4 fruit fly cellular contexts compared by ENCODE assay signal in the genomic region with DNA sequence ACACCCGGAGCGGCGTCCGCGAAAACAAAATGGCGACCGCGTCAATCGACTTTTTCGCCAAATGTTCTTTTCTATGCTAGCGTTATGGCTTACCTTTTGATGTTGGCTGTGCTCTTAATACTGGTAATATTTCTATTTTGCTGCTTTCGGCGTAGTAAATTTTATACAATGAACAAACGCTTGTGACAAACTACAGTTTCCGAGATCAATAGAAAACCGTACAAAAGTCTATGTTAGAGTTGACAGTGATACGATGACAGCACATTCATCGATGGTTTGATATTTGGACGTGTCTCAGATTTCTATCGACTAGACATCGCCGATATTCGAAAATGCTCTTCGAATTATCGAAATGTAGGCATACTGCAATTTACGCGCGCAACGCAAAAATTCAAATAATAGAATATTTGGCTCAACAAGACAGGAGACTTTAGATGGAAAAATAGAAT.
TF ChIP-seq lines count a peak whose summit lies in the region.

A gene (minus strand): TSS at position 255 of the 449 bp plus-strand sequence.

- no peak for TF ChIP-seq CTCF in whole organism, embryonic (GFP tag; optimal IDR thresholded peaks at IDR 0.05; lab: Kevin White, UChicago)

TF ChIP-seq in whole organism, adult, 20 proteins besides CTCF, POLR2A, EP300 and RAD21:
- TF ChIP-seq CG12768 (GFP tag; optimal IDR thresholded peaks at IDR 0.05; lab: Kevin White, UChicago) (no peak), CG7101 (tag; optimal IDR thresholded peaks at IDR 0.05; lab: Kevin White, UChicago) (peak; percentile 35), bab1 (GFP tag; optimal IDR thresholded peaks at IDR 0.05; lab: Kevin White, UChicago) (peak; percentile 76), ovo (GFP tag; optimal IDR thresholded peaks at IDR 0.05; lab: Kevin White, UChicago) (no peak), CG11617 (GFP tag; optimal IDR thresholded peaks at IDR 0.05; lab: Kevin White, UChicago) (peak; percentile 39), CG7045 (GFP tag; optimal IDR thresholded peaks at IDR 0.05; lab: Kevin White, UChicago) (no peak), CG14711 (tag; optimal IDR thresholded peaks at IDR 0.05; lab: Kevin White, UChicago) (peak; percentile 33), pad (GFP tag; optimal IDR thresholded peaks at IDR 0.05; lab: Kevin White, UChicago) (peak; percentile 0), Hr96 (GFP tag; optimal IDR thresholded peaks at IDR 0.05; lab: Kevin White, UChicago) (no peak), Clk (GFP tag; optimal IDR thresholded peaks at IDR 0.05; lab: Kevin White, UChicago) (no peak), kay (GFP tag; lab: Kevin White, UChicago; ENCODE audit: borderline replicate concordance) (no peak), tj (GFP tag; optimal IDR thresholded peaks at IDR 0.05; lab: Kevin White, UChicago) (peak; percentile 58), Crg-1 (GFP tag; optimal IDR thresholded peaks at IDR 0.05; lab: Kevin White, UChicago) (no peak), Mnt (GFP tag; optimal IDR thresholded peaks at IDR 0.05; lab: Kevin White, UChicago) (peak; percentile 50), cic (GFP tag; optimal IDR thresholded peaks at IDR 0.05; lab: Kevin White, UChicago) (peak; percentile 38), CG33017 (tag; optimal IDR thresholded peaks at IDR 0.05; lab: Kevin White, UChicago) (no peak)

TF ChIP-seq in whole organism, embryonic, 481 proteins besides CTCF, POLR2A, EP300 and RAD21 (continues in another document):
- no peak for TF ChIP-seq Mrtf (GFP tag; IDR thresholded peaks at IDR 0.05; lab: Robert Waterston, UW)
- no peak for TF ChIP-seq Meics (GFP tag; optimal IDR thresholded peaks at IDR 0.05; lab: Kevin White, UChicago)
- TF ChIP-seq Sin3A (optimal IDR thresholded peaks at IDR 0.05; lab: Kevin White, UChicago) = peak; percentile 56
- TF ChIP-seq corto (GFP tag; optimal IDR thresholded peaks at IDR 0.05; lab: Kevin White, UChicago) = no peak
- peak; percentile 33 for TF ChIP-seq CG18262 (tag; optimal IDR thresholded peaks at IDR 0.05; lab: Kevin White, UChicago)
- no peak for TF ChIP-seq CG8281 (tag; optimal IDR thresholded peaks at IDR 0.05; lab: Kevin White, UChicago)
- TF ChIP-seq ab (GFP tag; optimal IDR thresholded peaks at IDR 0.05; lab: Kevin White, UChicago) = no peak
- no peak for TF ChIP-seq chm (GFP tag; IDR thresholded peaks at IDR 0.05; lab: Robert Waterston, UW)
- TF ChIP-seq ap (GFP tag; IDR thresholded peaks at IDR 0.05; lab: Robert Waterston, UW) = no peak
- peak; percentile 49 for TF ChIP-seq gfzf (GFP tag; optimal IDR thresholded peaks at IDR 0.05; lab: Kevin White, UChicago)
- no peak for TF ChIP-seq Gsc (GFP tag; IDR thresholded peaks at IDR 0.05; lab: Robert Waterston, UW)
- TF ChIP-seq CG4617 (GFP tag; optimal IDR thresholded peaks at IDR 0.05; lab: Kevin White, UChicago; ENCODE audit: borderline replicate concordance) = peak; percentile 73
- peak; percentile 43 for TF ChIP-seq lilli (GFP tag; optimal IDR thresholded peaks at IDR 0.05; lab: Kevin White, UChicago)
- no peak for TF ChIP-seq Hr3 (GFP tag; optimal IDR thresholded peaks at IDR 0.05; lab: Kevin White, UChicago)
- no peak for TF ChIP-seq CG1792 (GFP tag; optimal IDR thresholded peaks at IDR 0.05; lab: Kevin White, UChicago)
- TF ChIP-seq pho (GFP tag; optimal IDR thresholded peaks at IDR 0.05; lab: Kevin White, UChicago) = peak; percentile 16
- no peak for TF ChIP-seq hbn (GFP tag; IDR thresholded peaks at IDR 0.05; lab: Robert Waterston, UW; ENCODE audit: partially characterized antibody)
- TF ChIP-seq scrt (GFP tag; optimal IDR thresholded peaks at IDR 0.05; lab: Kevin White, UChicago) = no peak
- TF ChIP-seq CG8290 (GFP tag; optimal IDR thresholded peaks at IDR 0.05; lab: Kevin White, UChicago) = no peak
- TF ChIP-seq CG8290 (tag; optimal IDR thresholded peaks at IDR 0.05; lab: Kevin White, UChicago) = peak in 1 of 2 experiments; percentile 59
- no peak for TF ChIP-seq insv (GFP tag; optimal IDR thresholded peaks at IDR 0.05; lab: Kevin White, UChicago)
- no peak for TF ChIP-seq CG10462 (GFP tag; optimal IDR thresholded peaks at IDR 0.05; lab: Kevin White, UChicago)
- peak; percentile 65 for TF ChIP-seq CG10267 (tag; optimal IDR thresholded peaks at IDR 0.05; lab: Kevin White, UChicago)
- peak; percentile 9 for TF ChIP-seq CG4854 (GFP tag; optimal IDR thresholded peaks at IDR 0.05; lab: Kevin White, UChicago)

TF ChIP-seq in whole organism, prepupa, 60 proteins besides CTCF, POLR2A, EP300 and RAD21:
- TF ChIP-seq CG3919 (GFP tag; optimal IDR thresholded peaks at IDR 0.05; lab: Kevin White, UChicago) (no peak), esn (GFP tag; optimal IDR thresholded peaks at IDR 0.05; lab: Kevin White, UChicago) (peak; percentile 2), Hr4 (GFP tag; optimal IDR thresholded peaks at IDR 0.05; lab: Kevin White, UChicago) (no peak), CG16779 (tag; optimal IDR thresholded peaks at IDR 0.05; lab: Kevin White, UChicago) (no peak), cyc (GFP tag; optimal IDR thresholded peaks at IDR 0.05; lab: Kevin White, UChicago) (no peak), CG10669 (GFP tag; optimal IDR thresholded peaks at IDR 0.05; lab: Kevin White, UChicago) (no peak), Sox14 (GFP tag; optimal IDR thresholded peaks at IDR 0.05; lab: Kevin White, UChicago) (peak; percentile 21), CG1621 (tag; optimal IDR thresholded peaks at IDR 0.05; lab: Kevin White, UChicago) (peak; percentile 93), Eip78C (GFP tag; lab: Kevin White, UChicago) (peak; percentile 25), spab (GFP tag; optimal IDR thresholded peaks at IDR 0.05; lab: Kevin White, UChicago) (no peak), dsx (GFP tag; optimal IDR thresholded peaks at IDR 0.05; lab: Kevin White, UChicago; ENCODE audit: poor library complexity, severe bottlenecking) (peak; percentile 15)

TF ChIP-seq in whole organism, wandering third instar larva, 38 proteins besides CTCF, POLR2A, EP300 and RAD21:
- TF ChIP-seq dsf (GFP tag; optimal IDR thresholded peaks at IDR 0.05; lab: Kevin White, UChicago; ENCODE audit: borderline replicate concordance) = peak; percentile 15
- peak; percentile 59 for TF ChIP-seq sage (GFP tag; optimal IDR thresholded peaks at IDR 0.05; lab: Kevin White, UChicago)
- no peak for TF ChIP-seq fru (GFP tag; optimal IDR thresholded peaks at IDR 0.05; lab: Kevin White, UChicago)
- peak; percentile 18 for TF ChIP-seq woc (GFP tag; optimal IDR thresholded peaks at IDR 0.05; lab: Kevin White, UChicago)
- TF ChIP-seq tai (GFP tag; optimal IDR thresholded peaks at IDR 0.05; lab: Kevin White, UChicago) = peak; percentile 81
- TF ChIP-seq Myc (optimal IDR thresholded peaks at IDR 0.05; lab: Kevin White, UChicago) = peak; percentile 79
- no peak for TF ChIP-seq CrebA (GFP tag; optimal IDR thresholded peaks at IDR 0.05; lab: Kevin White, UChicago; ENCODE audit: borderline replicate concordance)
- TF ChIP-seq brk (GFP tag; optimal IDR thresholded peaks at IDR 0.05; lab: Kevin White, UChicago) = peak; percentile 83
- TF ChIP-seq Hnf4 (GFP tag; optimal IDR thresholded peaks at IDR 0.05; lab: Kevin White, UChicago) = peak; percentile 57
- no peak for TF ChIP-seq N (GFP tag; optimal IDR thresholded peaks at IDR 0.05; lab: Kevin White, UChicago)
- TF ChIP-seq GATAd (GFP tag; optimal IDR thresholded peaks at IDR 0.05; lab: Kevin White, UChicago) = no peak
- peak; percentile 49 for TF ChIP-seq Jra (GFP tag; optimal IDR thresholded peaks at IDR 0.05; lab: Kevin White, UChicago)
- TF ChIP-seq rgr (GFP tag; optimal IDR thresholded peaks at IDR 0.05; lab: Kevin White, UChicago) = peak; percentile 65
- TF ChIP-seq h (GFP tag; optimal IDR thresholded peaks at IDR 0.05; lab: Kevin White, UChicago) = peak; percentile 17
- no peak for TF ChIP-seq Dfd (GFP tag; optimal IDR thresholded peaks at IDR 0.05; lab: Kevin White, UChicago)
- no peak for TF ChIP-seq ey (GFP tag; optimal IDR thresholded peaks at IDR 0.05; lab: Kevin White, UChicago)
- no peak for TF ChIP-seq foxo (GFP tag; optimal IDR thresholded peaks at IDR 0.05; lab: Kevin White, UChicago)
- TF ChIP-seq dl (GFP tag; optimal IDR thresholded peaks at IDR 0.05; lab: Kevin White, UChicago; ENCODE audit: insufficient read depth in 1 of 2, partially characterized antibody in 2 of 2) = no peak
- TF ChIP-seq CG9705 (GFP tag; optimal IDR thresholded peaks at IDR 0.05; lab: Kevin White, UChicago) = no peak
- TF ChIP-seq Hr83 (GFP tag; optimal IDR thresholded peaks at IDR 0.05; lab: Kevin White, UChicago; ENCODE audit: poor library complexity, severe bottlenecking) = peak; percentile 79
- TF ChIP-seq Sp1 (GFP tag; optimal IDR thresholded peaks at IDR 0.05; lab: Kevin White, UChicago) = peak; percentile 3
- TF ChIP-seq Rel (GFP tag; optimal IDR thresholded peaks at IDR 0.05; lab: Kevin White, UChicago) = no peak
- peak; percentile 41 for TF ChIP-seq Rel (tag; optimal IDR thresholded peaks at IDR 0.05; lab: Kevin White, UChicago)
- TF ChIP-seq Dif (GFP tag; optimal IDR thresholded peaks at IDR 0.05; lab: Kevin White, UChicago; ENCODE audit: partially characterized antibody) = peak; percentile 24
